Worm (Caenorhabditis elegans) whole organism, young adult: ENCODE data around the gene C16D2.1.

Experiments used
- B0035.1 ChIP-seq: sonication (generic microtip); optimal IDR thresholded peaks from 2 replicates; lab custom pipeline; 2016; ENCODE audit warnings: missing genetic modification characterization, mild to moderate bottlenecking, missing compliant biosample characterization, missing genotype, missing genetic modification reagents
- B0336.3 ChIP-seq: fragments of 200-800 bp; sonication (Bioruptor generic); IDR thresholded peaks from 2 replicates; pipeline ENCODE4 v1.3.6; 2022; ENCODE audit warnings: missing genetic modification characterization, missing compliant biosample characterization
- C06A6.2 ChIP-seq: fragments of 200-800 bp; sonication (Bioruptor generic); conservative IDR thresholded peaks from 2 replicates; pipeline ENCODE4 v1.3.6; 2022; ENCODE audit warnings: missing genetic modification characterization, missing compliant biosample characterization
- F22D6.2 ChIP-seq: sonication (generic microtip); optimal IDR thresholded peaks from 2 replicates; lab custom pipeline; 2016; ENCODE audit warnings: mild to moderate bottlenecking, missing genetic modification characterization, missing compliant biosample characterization
- F52B5.7 ChIP-seq: sonication (generic microtip); optimal IDR thresholded peaks from 2 replicates; lab custom pipeline; 2016; ENCODE audit warnings: mild to moderate bottlenecking, missing genetic modification characterization, missing compliant biosample characterization
- T26A5.8 ChIP-seq: sonication (generic microtip); optimal IDR thresholded peaks from 2 replicates; lab custom pipeline; 2016; ENCODE audit warnings: missing genetic modification characterization, missing compliant biosample characterization
- Y56A3A.18 ChIP-seq: fragments of 200-800 bp; sonication (Bioruptor generic); IDR thresholded peaks from 2 replicates; pipeline ENCODE4 v1.3.6; 2022; ENCODE audit warnings: missing genetic modification reagents, missing genetic modification characterization, missing compliant biosample characterization
- Y79H2A.3 ChIP-seq: fragments of 200-800 bp; sonication (Bioruptor generic); conservative IDR thresholded peaks from 2 replicates; pipeline ENCODE4 v1.3.6; 2022; ENCODE audit warnings: missing genetic modification reagents, missing genetic modification characterization, missing compliant biosample characterization
- Y95B8A.8 ChIP-seq: fragments of 200-800 bp; sonication (Bioruptor generic); IDR thresholded peaks from 2 replicates; pipeline ENCODE4 v1.3.6; 2022; ENCODE audit warnings: missing genetic modification reagents, missing genetic modification characterization, missing compliant biosample characterization
- ZK185.1 ChIP-seq: sonication (generic microtip); optimal IDR thresholded peaks from 2 replicates; lab custom pipeline; 2016; ENCODE audit warnings: mild to moderate bottlenecking, missing genetic modification characterization, missing compliant biosample characterization; ENCODE audit not compliant: poor library complexity, severe bottlenecking
- akir-1 ChIP-seq: fragments of 200-800 bp; sonication (Bioruptor generic); optimal IDR thresholded peaks from 2 replicates; lab custom pipeline; 2018; ENCODE audit warnings: mild to moderate bottlenecking, missing genetic modification characterization, moderate library complexity, missing compliant biosample characterization
- athp-1 ChIP-seq: sonication (generic microtip); optimal IDR thresholded peaks from 2 replicates; lab custom pipeline; 2017; ENCODE audit warnings: mild to moderate bottlenecking, missing genetic modification characterization, missing compliant biosample characterization
- attf-5 ChIP-seq: fragments of 200-800 bp; sonication (Bioruptor generic); optimal IDR thresholded peaks from 2 replicates; lab custom pipeline; 2018; ENCODE audit warnings: mild to moderate bottlenecking, missing genetic modification characterization, missing compliant biosample characterization
- attf-6 ChIP-seq: fragments of 200-800 bp; sonication (Bioruptor generic); IDR thresholded peaks from 2 replicates; pipeline ENCODE4 v1.3.6; 2022; ENCODE audit warnings: missing genetic modification reagents, missing genetic modification characterization, missing compliant biosample characterization
- cebp-1 ChIP-seq, 2 experiments: fragments of 200-800 bp in 1 of 2; sonication (Bioruptor generic) in 1 of 2; sonication (generic microtip) in 1 of 2; IDR thresholded peaks in 1 of 2; optimal IDR thresholded peaks in 1 of 2; 2 replicates each; pipeline versions ENCODE4 v1.3.6 to Lab custom; 2017 to 2022; ENCODE audit warnings: missing compliant biosample characterization in 2 of 2, missing genetic modification characterization in 2 of 2, mild to moderate bottlenecking in 1 of 2, missing genetic modification reagents in 1 of 2, moderate library complexity in 1 of 2
- cebp-2 ChIP-seq: fragments of 200-800 bp; sonication (Bioruptor generic); IDR thresholded peaks from 2 replicates; pipeline ENCODE4 v1.3.6; 2022; ENCODE audit warnings: missing genetic modification characterization, missing compliant biosample characterization
- ceh-100 ChIP-seq: fragments of 200-800 bp; sonication (Bioruptor generic); IDR thresholded peaks from 2 replicates; pipeline ENCODE4 v1.3.6; 2022; ENCODE audit warnings: missing genetic modification reagents, missing genetic modification characterization, missing compliant biosample characterization
- ceh-58 ChIP-seq: fragments of 200-800 bp; sonication (Bioruptor generic); IDR thresholded peaks from 2 replicates; pipeline ENCODE4 v1.3.6; 2022; ENCODE audit warnings: missing genetic modification characterization, missing compliant biosample characterization
- chd-7 ChIP-seq: sonication (generic microtip); optimal IDR thresholded peaks from 2 replicates; lab custom pipeline; 2016; ENCODE audit warnings: mild to moderate bottlenecking, missing genetic modification characterization, moderate library complexity, missing compliant biosample characterization
- efl-1 ChIP-seq: fragments of 150-350 bp; optimal IDR thresholded peaks from 2 replicates; lab custom pipeline; 2014; ENCODE audit warnings: missing biosample characterization, missing genetic modification reagents, missing genetic modification characterization
- egl-18 ChIP-seq: fragments of 200-800 bp; sonication (Bioruptor generic); IDR thresholded peaks from 2 replicates; pipeline ENCODE4 v1.3.6; 2022; ENCODE audit warnings: missing genetic modification reagents, missing genetic modification characterization, missing compliant biosample characterization
- egrh-3 ChIP-seq: fragments of 200-800 bp; sonication (Bioruptor generic); IDR thresholded peaks from 2 replicates; pipeline ENCODE4 v1.3.6; 2022; ENCODE audit warnings: missing genetic modification reagents, missing genetic modification characterization, missing compliant biosample characterization
- him-1 ChIP-seq: sonication (generic microtip); optimal IDR thresholded peaks from 2 replicates; lab custom pipeline; 2016; ENCODE audit warnings: missing genotype, missing genetic modification reagents, missing genetic modification characterization, missing compliant biosample characterization
- hmg-20 ChIP-seq: fragments of 200-800 bp; sonication (Bioruptor generic); IDR thresholded peaks from 2 replicates; pipeline ENCODE4 v1.3.6; 2022; ENCODE audit warnings: missing genetic modification reagents, missing genetic modification characterization, missing compliant biosample characterization
- lin-26 ChIP-seq: fragments of 200-800 bp; sonication (Bioruptor generic); IDR thresholded peaks from 2 replicates; pipeline ENCODE4 v1.3.6; 2022; ENCODE audit warnings: missing genetic modification reagents, missing genetic modification characterization, missing compliant biosample characterization
- lin-54 ChIP-seq: fragments of 200-800 bp; sonication (Bioruptor generic); optimal IDR thresholded peaks from 2 replicates; lab custom pipeline; 2018; ENCODE audit warnings: mild to moderate bottlenecking, missing genetic modification characterization, missing compliant biosample characterization
- lsy-27 ChIP-seq: sonication (generic microtip); optimal IDR thresholded peaks from 2 replicates; lab custom pipeline; 2017; ENCODE audit warnings: missing genetic modification characterization, mild to moderate bottlenecking, missing compliant biosample characterization, antibody characterized with exemption, missing genotype, borderline replicate concordance; ENCODE audit not compliant: insufficient read depth
- madf-6 ChIP-seq: fragments of 200-800 bp; sonication (Bioruptor generic); IDR thresholded peaks from 2 replicates; pipeline ENCODE4 v1.3.6; 2022; ENCODE audit warnings: missing genetic modification reagents, missing genetic modification characterization, missing compliant biosample characterization
- madf-8 ChIP-seq: fragments of 200-800 bp; sonication (Bioruptor generic); conservative IDR thresholded peaks from 2 replicates; pipeline ENCODE4 v1.3.6; 2022; ENCODE audit warnings: missing genetic modification reagents, missing genetic modification characterization, missing compliant biosample characterization
- mes-4 ChIP-seq: sonication (generic microtip); optimal IDR thresholded peaks from 2 replicates; lab custom pipeline; 2016; ENCODE audit warnings: missing genotype, missing genetic modification characterization, missing compliant biosample characterization
- nhr-120 ChIP-seq: fragments of 200-800 bp; sonication (Bioruptor generic); IDR thresholded peaks from 2 replicates; pipeline ENCODE4 v1.3.6; 2022; ENCODE audit warnings: missing genetic modification characterization, missing compliant biosample characterization
- nhr-179 ChIP-seq: sonication (generic microtip); optimal IDR thresholded peaks from 2 replicates; lab custom pipeline; 2016; ENCODE audit warnings: mild to moderate bottlenecking, missing genetic modification characterization, missing compliant biosample characterization
- nhr-27 ChIP-seq: fragments of 200-800 bp; sonication (Bioruptor generic); optimal IDR thresholded peaks from 2 replicates; lab custom pipeline; 2018; ENCODE audit warnings: mild to moderate bottlenecking, missing genetic modification characterization, moderate library complexity, missing compliant biosample characterization
- pbrm-1 ChIP-seq: fragments of 200-800 bp; sonication (Bioruptor generic); IDR thresholded peaks from 2 replicates; pipeline ENCODE4 v1.3.6; 2022; ENCODE audit warnings: missing genetic modification reagents, missing genetic modification characterization, missing compliant biosample characterization
- rcor-1 ChIP-seq: fragments of 200-800 bp; sonication (Bioruptor generic); IDR thresholded peaks from 2 replicates; pipeline ENCODE4 v1.3.6; 2022; ENCODE audit warnings: missing genetic modification reagents, missing genetic modification characterization, missing compliant biosample characterization
- sea-2 ChIP-seq: fragments of 200-800 bp; sonication (Bioruptor generic); IDR thresholded peaks from 2 replicates; pipeline ENCODE4 v1.3.6; 2022; ENCODE audit warnings: missing genetic modification characterization, missing compliant biosample characterization
- somi-1 ChIP-seq: fragments of 200-800 bp; sonication (Bioruptor generic); optimal IDR thresholded peaks from 2 replicates; lab custom pipeline; 2018; ENCODE audit warnings: mild to moderate bottlenecking, missing genetic modification characterization, missing compliant biosample characterization
- sptf-2 ChIP-seq: fragments of 200-800 bp; sonication (Bioruptor generic); optimal IDR thresholded peaks from 2 replicates; lab custom pipeline; 2018; ENCODE audit warnings: mild to moderate bottlenecking, missing genetic modification characterization, missing compliant biosample characterization
- tbp1 ChIP-seq: fragments of 200-800 bp; sonication (Bioruptor generic); optimal IDR thresholded peaks from 2 replicates; lab custom pipeline; 2018; ENCODE audit warnings: mild to moderate bottlenecking, missing genetic modification characterization, missing compliant biosample characterization
- unc-130 ChIP-seq: sonication (generic microtip); optimal IDR thresholded peaks from 2 replicates; lab custom pipeline; 2016; ENCODE audit warnings: missing genetic modification reagents, missing genetic modification characterization, missing compliant biosample characterization
- unc-62 ChIP-seq: fragments of 150-350 bp; optimal IDR thresholded peaks from 2 replicates; lab custom pipeline; 2014; ENCODE audit warnings: missing biosample characterization, missing genetic modification reagents, missing genetic modification characterization
- ztf-18 ChIP-seq: sonication (generic microtip); optimal IDR thresholded peaks from 2 replicates; lab custom pipeline; 2016; ENCODE audit warnings: missing genotype, mild to moderate bottlenecking, missing genetic modification characterization, missing compliant biosample characterization
- ztf-22 ChIP-seq: fragments of 200-800 bp; sonication (Bioruptor generic); optimal IDR thresholded peaks from 2 replicates; lab custom pipeline; 2018; ENCODE audit warnings: mild to moderate bottlenecking, missing genetic modification characterization, moderate library complexity, missing compliant biosample characterization
- ztf-6 ChIP-seq: fragments of 200-800 bp; sonication (Bioruptor generic); IDR thresholded peaks from 2 replicates; pipeline ENCODE4 v1.3.6; 2022; ENCODE audit warnings: missing genetic modification reagents, missing genetic modification characterization, missing compliant biosample characterization

C16D2.1 gene

DNA sequence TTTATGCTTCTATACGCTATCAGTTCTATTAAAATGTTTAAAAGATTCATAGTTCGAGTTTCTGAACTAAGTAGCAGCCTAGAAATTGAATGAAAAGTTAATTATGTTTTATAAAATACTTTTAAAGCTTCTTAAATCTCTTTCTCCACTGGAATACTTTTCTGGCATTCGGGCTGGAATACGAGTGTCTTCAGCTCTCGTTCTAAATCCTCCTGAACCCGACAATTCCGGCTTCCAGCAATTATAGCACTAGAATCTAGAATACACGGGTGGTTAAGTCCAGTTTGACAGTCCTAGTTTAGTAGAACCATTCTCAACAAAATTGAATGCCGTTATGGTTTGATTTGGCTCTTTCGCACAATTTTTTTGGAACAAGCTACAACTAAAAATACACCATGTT lies 875 bp downstream of the C16D2.1 start:
- TF ChIP-seq chd-7 (tag; lab: Kevin White, UChicago) (peak; percentile 38), sea-2 (no peak)

DNA sequence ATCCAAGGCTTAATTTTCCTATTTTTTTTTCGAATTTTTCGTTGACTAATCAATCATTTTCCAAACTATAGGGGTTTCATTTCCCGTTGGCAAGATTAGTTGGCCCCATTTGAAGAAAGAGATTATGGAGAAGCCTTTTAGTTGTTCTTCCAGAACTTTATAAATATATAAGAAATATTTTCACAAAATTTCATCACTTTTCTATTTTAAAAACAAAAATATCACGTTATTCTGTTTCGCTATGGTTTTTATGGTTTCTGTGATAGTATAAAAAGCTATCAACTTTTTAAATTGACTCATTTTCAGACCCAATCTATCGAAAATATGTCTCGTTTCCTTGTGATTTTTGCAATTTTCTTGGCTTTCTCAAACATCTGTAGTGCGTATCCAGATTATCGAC lies 4.4 kb downstream of the C16D2.1 start, which contains the start of gene nlp-78:
Gene nlp-78, plus strand, starts transcription at position 301 of the 400 bp plus-strand sequence.
- TF ChIP-seq nhr-120 (GFP tag; lab: Robert Waterston, UW) (no peak), ztf-6 (no peak), him-1 (tag; lab: Kevin White, UChicago) (no peak), madf-6 (GFP tag; lab: Robert Waterston, UW) (no peak), Y56A3A.18 (GFP tag; lab: Robert Waterston, UW) (no peak), ceh-100 (GFP tag; lab: Robert Waterston, UW) (no peak), rcor-1 (GFP tag; lab: Robert Waterston, UW) (no peak), egrh-3 (GFP tag; lab: Robert Waterston, UW) (no peak), akir-1 (GFP tag; lab: Kevin White, UChicago) (no peak), mes-4 (tag; lab: Kevin White, UChicago) (no peak), C06A6.2 (GFP tag; lab: Robert Waterston, UW) (no peak), ztf-22 (GFP tag; lab: Kevin White, UChicago) (no peak), tbp1 (GFP tag; lab: Kevin White, UChicago) (no peak), sea-2 (no peak), egl-18 (no peak), lin-26 (GFP tag; lab: Robert Waterston, UW) (no peak), nhr-27 (no peak), B0035.1 (tag; lab: Kevin White, UChicago) (no peak), F52B5.7 (no peak), F22D6.2 (tag; lab: Kevin White, UChicago) (no peak)

DNA sequence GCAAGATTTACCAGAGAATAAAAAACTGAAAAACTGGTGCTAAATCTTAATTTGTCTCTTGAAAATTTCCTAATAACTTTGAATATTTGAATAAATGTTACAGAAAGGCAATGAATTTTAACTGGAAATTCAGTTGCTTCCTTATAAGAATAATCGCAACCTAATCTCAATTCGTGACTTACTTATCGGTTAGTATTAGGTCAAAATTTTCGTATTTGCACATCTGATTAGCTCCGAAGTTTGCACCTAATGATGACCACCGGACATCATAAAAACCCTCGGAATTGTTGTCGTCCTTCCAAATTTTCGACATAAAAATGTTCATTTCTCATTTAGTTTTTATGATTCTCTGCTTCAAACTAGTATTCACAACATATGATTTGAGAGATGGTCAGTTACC lies 6.3 kb downstream of the C16D2.1 start, which contains the start of gene C16D2.3:
Gene C16D2.3, plus strand, starts transcription at position 301 of the 400 bp plus-strand sequence.
- TF ChIP-seq cebp-2 (GFP tag; lab: Robert Waterston, UW) = no peak
- TF ChIP-seq lsy-27 = no peak
- no peak for TF ChIP-seq lin-26 (GFP tag; lab: Robert Waterston, UW)
- TF ChIP-seq ztf-18 = no peak
- TF ChIP-seq unc-62 = no peak
- TF ChIP-seq madf-6 (GFP tag; lab: Robert Waterston, UW) = no peak
- no peak for TF ChIP-seq nhr-120 (GFP tag; lab: Robert Waterston, UW)
- no peak for TF ChIP-seq cebp-1 (GFP tag; IDR thresholded peaks at IDR 0.05; lab: Robert Waterston, UW)
- no peak for TF ChIP-seq cebp-1 (tag; optimal IDR thresholded peaks at IDR 0.05; lab: Kevin White, UChicago)
- no peak for TF ChIP-seq athp-1 (tag; lab: Kevin White, UChicago)
- TF ChIP-seq hmg-20 (GFP tag; lab: Robert Waterston, UW) = no peak
- TF ChIP-seq attf-5 = no peak
- TF ChIP-seq nhr-27 = no peak
- no peak for TF ChIP-seq Y95B8A.8 (GFP tag; lab: Robert Waterston, UW)
- no peak for TF ChIP-seq Y79H2A.3 (GFP tag; lab: Robert Waterston, UW)
- TF ChIP-seq somi-1 = no peak

DNA sequence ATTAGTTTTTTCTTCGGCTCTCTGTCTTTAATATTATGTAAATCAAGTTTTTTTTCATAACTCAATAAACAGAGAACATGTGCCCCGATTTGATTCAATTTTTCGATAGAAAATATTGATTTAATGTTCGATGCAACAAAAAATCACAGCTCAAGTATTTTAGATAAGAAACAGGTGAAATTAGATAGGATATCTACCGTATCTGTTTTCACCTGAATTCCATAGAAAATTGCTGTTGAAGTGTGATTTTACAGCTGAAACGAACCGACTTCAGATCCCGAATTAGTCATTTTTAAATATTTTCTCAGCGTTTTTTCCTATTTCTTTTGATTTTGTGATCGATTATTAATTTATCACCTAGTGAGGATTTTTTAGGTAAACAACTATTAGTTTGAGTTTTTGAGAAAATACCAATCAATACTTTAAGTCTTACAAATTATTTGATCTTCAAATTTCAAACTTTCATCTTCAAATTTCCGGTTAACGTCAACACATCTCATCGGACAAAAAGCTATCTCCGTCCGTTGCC lies 7.8 kb downstream of the C16D2.1 start, which contains the start of gene Y9C2UA.1:
Gene Y9C2UA.1, plus strand, starts transcription at position 479 of the 529 bp plus-strand sequence.
- TF ChIP-seq unc-130 = no peak
- no peak for TF ChIP-seq sptf-2 (GFP tag; lab: Kevin White, UChicago)
- TF ChIP-seq ceh-58 (GFP tag; lab: Robert Waterston, UW) = no peak
- TF ChIP-seq lin-54 (GFP tag; lab: Kevin White, UChicago) = no peak
- TF ChIP-seq him-1 (tag; lab: Kevin White, UChicago) = no peak
- no peak for TF ChIP-seq T26A5.8
- TF ChIP-seq Y95B8A.8 (GFP tag; lab: Robert Waterston, UW) = no peak
- TF ChIP-seq ZK185.1 (tag; lab: Kevin White, UChicago) = no peak
- TF ChIP-seq nhr-179 (tag; lab: Kevin White, UChicago) = no peak
- TF ChIP-seq B0336.3 (GFP tag; lab: Robert Waterston, UW) = no peak
- no peak for TF ChIP-seq Y79H2A.3 (GFP tag; lab: Robert Waterston, UW)
- TF ChIP-seq madf-8 (GFP tag; lab: Robert Waterston, UW) = no peak
- no peak for TF ChIP-seq attf-6
- TF ChIP-seq ztf-6 = no peak
- no peak for TF ChIP-seq pbrm-1 (GFP tag; lab: Robert Waterston, UW)
- no peak for TF ChIP-seq ztf-22 (GFP tag; lab: Kevin White, UChicago)
- TF ChIP-seq efl-1 = no peak
- TF ChIP-seq F22D6.2 (tag; lab: Kevin White, UChicago) = no peak
